Worm (Caenorhabditis elegans) whole organism, L1 larva: ENCODE results near the gene best-1.

Experiments
- C16A3.4 ChIP-seq: fragments of 150-350 bp; optimal IDR thresholded peaks from 2 replicates; lab custom pipeline; 2014; ENCODE audit warnings: missing biosample characterization, missing genetic modification characterization
- C34B4.2 ChIP-seq: sonication (generic microtip); optimal IDR thresholded peaks from 2 replicates; lab custom pipeline; 2017; ENCODE audit warnings: mild to moderate bottlenecking, missing genetic modification characterization, missing compliant biosample characterization
- Y116A8C.19 ChIP-seq: sonication (generic microtip); optimal IDR thresholded peaks from 2 replicates; lab custom pipeline; 2016; ENCODE audit warnings: missing compliant biosample characterization, missing genetic modification characterization, borderline replicate concordance
- blmp-1 ChIP-seq: fragments of 150-350 bp; optimal IDR thresholded peaks from 2 replicates; lab custom pipeline; 2014; ENCODE audit warnings: missing biosample characterization, missing genetic modification characterization
- ceh-8 ChIP-seq: fragments of 200-800 bp; sonication (Bioruptor generic); optimal IDR thresholded peaks from 2 replicates; lab custom pipeline; 2018; ENCODE audit warnings: mild to moderate bottlenecking, missing genetic modification characterization, moderate library complexity, missing compliant biosample characterization
- dpl-1 ChIP-seq, 3 experiments: fragments of 150-350 bp in 2 of 3; sonication (generic microtip) in 1 of 3; optimal IDR thresholded peaks; 2 replicates each; lab custom pipeline; 2014 to 2017; ENCODE audit warnings: missing biosample characterization in 3 of 3, missing genetic modification characterization in 3 of 3, missing genetic modification reagents in 3 of 3
- dsc-1 ChIP-seq: sonication (generic microtip); optimal IDR thresholded peaks from 2 replicates; lab custom pipeline; 2016; ENCODE audit warnings: mild to moderate bottlenecking, missing genetic modification characterization, missing compliant biosample characterization
- efl-1 ChIP-seq, 4 experiments: fragments of 150-350 bp; optimal IDR thresholded peaks in 3 of 4; peaks in 1 of 4; 1 replicate in 1 of 4; 2 replicates in 3 of 4; lab custom pipeline; 2014; ENCODE audit warnings: missing biosample characterization in 2 of 4, missing genetic modification characterization in 2 of 4, missing genetic modification reagents in 2 of 4
- egl-27 ChIP-seq, 2 experiments: fragments of 150-350 bp in 1 of 2; sonication (generic microtip); optimal IDR thresholded peaks; 3 replicates each; lab custom pipeline; 2017 to 2018; ENCODE audit warnings: missing biosample characterization in 2 of 2, missing genetic modification characterization in 2 of 2, missing genetic modification reagents in 2 of 2
- elt-3 ChIP-seq, 6 experiments: fragments of 150-350 bp in 1 of 6; sonication (generic microtip); optimal IDR thresholded peaks; 2 replicates each; lab custom pipeline; 2017 to 2018; ENCODE audit warnings: missing biosample characterization in 6 of 6, missing genetic modification characterization in 6 of 6, inconsistent platforms in 1 of 6
- ets-5 ChIP-seq: fragments of 200-800 bp; sonication (Bioruptor generic); IDR thresholded peaks from 2 replicates; pipeline ENCODE4 v1.3.6; 2022; ENCODE audit warnings: missing genetic modification characterization, missing compliant biosample characterization
- fkh-10 ChIP-seq: sonication (generic microtip); optimal IDR thresholded peaks from 2 replicates; lab custom pipeline; 2017; ENCODE audit warnings: missing biosample characterization, missing genetic modification reagents, missing genetic modification characterization
- fkh-8 ChIP-seq: sonication (generic microtip); optimal IDR thresholded peaks from 2 replicates; lab custom pipeline; 2016; ENCODE audit warnings: mild to moderate bottlenecking, missing genetic modification characterization, missing compliant biosample characterization
- grh-1 ChIP-seq: fragments of 200-800 bp; sonication (Bioruptor generic); IDR thresholded peaks from 2 replicates; pipeline ENCODE4 v1.3.6; 2022; ENCODE audit warnings: missing genetic modification reagents, missing genetic modification characterization, missing compliant biosample characterization
- hlh-17 ChIP-seq: fragments of 200-800 bp; sonication (Bioruptor generic); optimal IDR thresholded peaks from 2 replicates; lab custom pipeline; 2018; ENCODE audit warnings: missing genetic modification characterization, mild to moderate bottlenecking, missing compliant biosample characterization, moderate library complexity, borderline replicate concordance
- hlh-4 ChIP-seq: sonication (generic microtip); optimal IDR thresholded peaks from 2 replicates; lab custom pipeline; 2016; ENCODE audit warnings: mild to moderate bottlenecking, missing genetic modification characterization, missing compliant biosample characterization
- lin-13 ChIP-seq: fragments of 150-350 bp; optimal IDR thresholded peaks from 2 replicates; lab custom pipeline; 2014; ENCODE audit warnings: missing biosample characterization, missing genetic modification reagents, missing genetic modification characterization
- lin-14 ChIP-seq: fragments of 200-800 bp; sonication (Bioruptor generic); optimal IDR thresholded peaks from 2 replicates; lab custom pipeline; 2018; ENCODE audit warnings: mild to moderate bottlenecking, missing genetic modification characterization, moderate library complexity, missing compliant biosample characterization
- lin-15B ChIP-seq: fragments of 150-350 bp; sonication (generic microtip); optimal IDR thresholded peaks from 3 replicates; lab custom pipeline; 2014; ENCODE audit warnings: missing biosample characterization, missing genetic modification characterization
- lin-35 ChIP-seq, 2 experiments: fragments of 150-350 bp; optimal IDR thresholded peaks; 2 replicates each; lab custom pipeline; 2014; ENCODE audit warnings: missing biosample characterization in 2 of 2, missing genetic modification characterization in 2 of 2, missing genetic modification reagents in 2 of 2
- lin-39 ChIP-seq: fragments of 150-350 bp; optimal IDR thresholded peaks from 2 replicates; lab custom pipeline; 2014; ENCODE audit warnings: missing biosample characterization, missing genetic modification reagents, missing genetic modification characterization
- lsy-2 ChIP-seq, 2 experiments: fragments of 150-350 bp; optimal IDR thresholded peaks; 2 replicates each; lab custom pipeline; 2014; ENCODE audit warnings: missing biosample characterization in 2 of 2, missing genetic modification characterization in 2 of 2
- mab-9 ChIP-seq: fragments of 200-800 bp; sonication (Bioruptor generic); IDR thresholded peaks from 2 replicates; pipeline ENCODE4 v1.3.6; 2022; ENCODE audit warnings: missing genetic modification reagents, missing genetic modification characterization, missing compliant biosample characterization
- mdl-1 ChIP-seq, 2 experiments: fragments of 150-350 bp; optimal IDR thresholded peaks; 2 replicates each; lab custom pipeline; 2014 to 2017; ENCODE audit warnings: missing biosample characterization in 2 of 2, missing genetic modification characterization in 2 of 2, inconsistent platforms in 1 of 2
- nhr-19 ChIP-seq: fragments of 200-800 bp; sonication (Bioruptor generic); conservative IDR thresholded peaks from 2 replicates; pipeline ENCODE4 v1.3.6; 2022; ENCODE audit warnings: missing genetic modification characterization, missing compliant biosample characterization
- nhr-20 ChIP-seq: sonication (generic microtip); optimal IDR thresholded peaks from 2 replicates; lab custom pipeline; 2016; ENCODE audit warnings: mild to moderate bottlenecking, missing genetic modification characterization, missing compliant biosample characterization
- nhr-28 ChIP-seq: fragments of 150-350 bp; optimal IDR thresholded peaks from 2 replicates; lab custom pipeline; 2014; ENCODE audit warnings: missing biosample characterization, missing genetic modification characterization
- nhr-71 ChIP-seq: sonication (generic microtip); optimal IDR thresholded peaks from 2 replicates; lab custom pipeline; 2016; ENCODE audit warnings: mild to moderate bottlenecking, missing genetic modification characterization, moderate library complexity, missing compliant biosample characterization
- nhr-84 ChIP-seq: sonication (generic microtip); optimal IDR thresholded peaks from 2 replicates; lab custom pipeline; 2017; ENCODE audit warnings: missing biosample characterization, missing genetic modification characterization
- nhr-85 ChIP-seq: sonication (generic microtip); peaks from one replicate; lab custom pipeline; 2016; ENCODE audit warnings: missing genetic modification characterization, inconsistent platforms, missing compliant biosample characterization
- nhr-90 ChIP-seq: sonication (generic microtip); optimal IDR thresholded peaks from 2 replicates; lab custom pipeline; 2016; ENCODE audit warnings: mild to moderate bottlenecking, missing genetic modification characterization, missing compliant biosample characterization; ENCODE audit not compliant: poor library complexity
- pax-3 ChIP-seq: fragments of 200-800 bp; sonication (Bioruptor generic); optimal IDR thresholded peaks from 2 replicates; lab custom pipeline; 2018; ENCODE audit warnings: mild to moderate bottlenecking, missing genetic modification characterization, moderate library complexity, missing compliant biosample characterization
- pqm-1 ChIP-seq: sonication (generic microtip); optimal IDR thresholded peaks from 3 replicates; lab custom pipeline; 2017; ENCODE audit warnings: missing biosample characterization, missing genetic modification characterization
- rnt-1 ChIP-seq: sonication (generic microtip); optimal IDR thresholded peaks from 2 replicates; lab custom pipeline; 2016; ENCODE audit warnings: mild to moderate bottlenecking, missing genetic modification characterization, moderate library complexity, missing compliant biosample characterization
- skn-1 ChIP-seq: fragments of 150-350 bp; optimal IDR thresholded peaks from 2 replicates; lab custom pipeline; 2014; ENCODE audit warnings: missing biosample characterization, missing genetic modification characterization
- snu-23 ChIP-seq: sonication (generic microtip); optimal IDR thresholded peaks from 2 replicates; lab custom pipeline; 2016; ENCODE audit warnings: missing genetic modification characterization, missing compliant biosample characterization
- sup-37 ChIP-seq: fragments of 200-800 bp; sonication (Bioruptor generic); optimal IDR thresholded peaks from 2 replicates; lab custom pipeline; 2018; ENCODE audit warnings: mild to moderate bottlenecking, missing genetic modification characterization, missing compliant biosample characterization
- swsn-7 ChIP-seq: sonication (generic microtip); optimal IDR thresholded peaks from 2 replicates; lab custom pipeline; 2016; ENCODE audit warnings: missing genetic modification characterization, missing compliant biosample characterization
- unc-130 ChIP-seq: fragments of 150-350 bp; optimal IDR thresholded peaks from 2 replicates; lab custom pipeline; 2017; ENCODE audit warnings: missing biosample characterization, missing genetic modification characterization, inconsistent platforms
- unc-62 ChIP-seq: fragments of 150-350 bp; optimal IDR thresholded peaks from 2 replicates; lab custom pipeline; 2014; ENCODE audit warnings: missing biosample characterization, missing genetic modification reagents, missing genetic modification characterization
- zag-1 ChIP-seq: fragments of 150-350 bp; optimal IDR thresholded peaks from 2 replicates; lab custom pipeline; 2014; ENCODE audit warnings: missing biosample characterization, missing genetic modification characterization
- zip-4 ChIP-seq: fragments of 200-800 bp; sonication (Bioruptor generic); optimal IDR thresholded peaks from 2 replicates; lab custom pipeline; 2018; ENCODE audit warnings: mild to moderate bottlenecking, missing genetic modification characterization, moderate library complexity, missing compliant biosample characterization
- ztf-11 ChIP-seq, 2 experiments: sonication (generic microtip); optimal IDR thresholded peaks; 2 replicates each; lab custom pipeline; 2016 to 2017; ENCODE audit warnings: missing genetic modification characterization in 2 of 2, missing biosample characterization in 1 of 2, missing compliant biosample characterization in 1 of 2
- ztf-4 ChIP-seq: fragments of 150-350 bp; optimal IDR thresholded peaks from 2 replicates; lab custom pipeline; 2014; ENCODE audit warnings: missing biosample characterization, missing genetic modification characterization

Gene best-1

DNA sequence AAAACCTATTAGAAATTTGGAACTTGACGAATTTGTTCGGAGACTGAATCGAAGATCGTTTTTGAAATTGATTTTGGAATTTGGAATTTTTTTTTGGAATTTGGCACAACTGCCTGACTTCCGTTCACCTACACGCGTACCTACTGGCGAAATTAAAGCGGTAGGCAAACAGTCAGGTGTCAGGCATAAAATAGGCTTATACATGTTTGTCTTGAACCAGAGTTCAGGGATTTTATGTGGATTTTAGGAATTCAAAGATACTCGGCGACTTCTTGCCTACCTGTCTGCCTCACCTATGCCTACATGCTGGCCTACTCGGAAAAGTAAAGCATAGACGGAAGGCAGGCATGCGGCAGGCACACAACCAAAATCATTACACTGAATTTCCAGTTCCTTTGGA, 31.2 kb downstream of the best-1 start:
- TF ChIP-seq hlh-4 (tag; lab: Kevin White, UChicago): no peak
- TF ChIP-seq unc-130: no peak
- no peak for TF ChIP-seq pax-3
- TF ChIP-seq sup-37 (GFP tag; lab: Kevin White, UChicago): no peak
- TF ChIP-seq lin-15B: no peak

DNA sequence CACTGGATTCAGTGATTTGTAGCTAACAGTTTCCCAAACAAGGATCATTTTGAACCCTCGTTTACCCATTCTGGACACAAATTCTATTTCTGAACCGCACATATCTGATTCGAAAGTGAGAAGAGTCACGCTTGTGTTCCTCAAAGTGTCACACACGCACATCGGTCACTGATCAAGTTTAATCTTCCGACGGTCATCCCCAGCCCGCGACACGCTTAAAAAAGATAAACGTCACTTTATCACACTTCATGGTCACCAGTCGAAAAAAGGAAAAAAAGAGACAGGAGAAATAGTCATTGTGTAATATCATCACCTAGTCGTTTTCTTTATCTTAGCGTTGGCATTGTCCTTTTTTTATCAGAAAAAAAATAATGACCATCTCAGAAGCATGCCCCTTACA, 31.9 kb downstream of the best-1 start:
- TF ChIP-seq skn-1: peak; percentile 1
- TF ChIP-seq rnt-1: no peak
- TF ChIP-seq nhr-71 (tag; lab: Kevin White, UChicago): peak; percentile 64
- peak; percentile 63 for TF ChIP-seq lin-14 (GFP tag; lab: Kevin White, UChicago)
- peak; percentile 42 for TF ChIP-seq snu-23 (GFP tag; lab: Kevin White, UChicago)
- no peak for TF ChIP-seq fkh-10 (GFP tag; lab: Kevin White, UChicago)
- peak; percentile 80 for TF ChIP-seq blmp-1 (tag; lab: Kevin White, UChicago)
- peak; percentile 91 for TF ChIP-seq nhr-85 (tag; lab: Kevin White, UChicago)
- TF ChIP-seq lin-35 (GFP tag; optimal IDR thresholded peaks at IDR 0.05; lab: Kevin White, UChicago): peak in 1 of 2 experiments; percentile 50
- TF ChIP-seq grh-1: no peak
- peak in 1 of 2 experiments; percentile 37 for TF ChIP-seq mdl-1 (tag; optimal IDR thresholded peaks at IDR 0.05; lab: Kevin White, UChicago)
- no peak for TF ChIP-seq swsn-7 (tag; lab: Kevin White, UChicago)
- no peak for TF ChIP-seq egl-27 (tag; optimal IDR thresholded peaks at IDR 0.05; lab: Kevin White, UChicago)
- peak; percentile 7 for TF ChIP-seq nhr-90
- TF ChIP-seq elt-3 (tag; optimal IDR thresholded peaks at IDR 0.05; lab: Kevin White, UChicago): peak in 2 of 6 experiments; percentile 44 to 78
- no peak for TF ChIP-seq nhr-84 (tag; lab: Kevin White, UChicago)
- TF ChIP-seq zip-4: no peak
- TF ChIP-seq hlh-4 (tag; lab: Kevin White, UChicago): no peak
- peak; percentile 45 for TF ChIP-seq nhr-19 (GFP tag; lab: Robert Waterston, UW)
- TF ChIP-seq nhr-20 (tag; lab: Kevin White, UChicago): peak; percentile 54
- TF ChIP-seq Y116A8C.19 (tag; lab: Kevin White, UChicago): no peak

- TF ChIP-seq fkh-10 (GFP tag; lab: Kevin White, UChicago) (no peak), efl-1 (optimal IDR thresholded peaks at IDR 0.05; lab: Kevin White, UChicago) (no peak), efl-1 (GFP tag; optimal IDR thresholded peaks at IDR 0.05 in 1 of 2; lab: Kevin White, UChicago) (peak in 1 of 2 experiments; percentile 26)
Measured at ce11 chrIV:13076620-13077019, 33.0 kb downstream of the best-1 start, which contains the start of gene C39E9.7. TSS of gene C39E9.7 (minus strand) at chrIV:13076720.

ce11 chrIV:13075625-13076252, 33.8 kb downstream of the best-1 start:
- TF ChIP-seq lin-13 (GFP tag; lab: Kevin White, UChicago): no peak
- no peak for TF ChIP-seq pqm-1 (tag; lab: Kevin White, UChicago)
- TF ChIP-seq nhr-85 (tag; lab: Kevin White, UChicago): peak; percentile 93
- TF ChIP-seq zag-1: no peak
- no peak for TF ChIP-seq lsy-2 (tag; optimal IDR thresholded peaks at IDR 0.05; lab: Kevin White, UChicago)
- no peak for TF ChIP-seq C16A3.4
- TF ChIP-seq C34B4.2 (tag; lab: Kevin White, UChicago): no peak
- peak in 4 of 6 experiments; percentile 14 to 67 (median 36) for TF ChIP-seq elt-3 (tag; optimal IDR thresholded peaks at IDR 0.05; lab: Kevin White, UChicago)
- peak; percentile 3 for TF ChIP-seq ztf-4 (tag; lab: Kevin White, UChicago)
- peak in 1 of 2 experiments; percentile 32 for TF ChIP-seq mdl-1 (tag; optimal IDR thresholded peaks at IDR 0.05; lab: Kevin White, UChicago)
- no peak for TF ChIP-seq dsc-1 (tag; lab: Kevin White, UChicago)
- no peak for TF ChIP-seq nhr-28
- no peak for TF ChIP-seq mab-9 (GFP tag; lab: Robert Waterston, UW)
- peak; percentile 63 for TF ChIP-seq nhr-71 (tag; lab: Kevin White, UChicago)
- TF ChIP-seq hlh-17 (GFP tag; lab: Kevin White, UChicago): no peak
- no peak for TF ChIP-seq ztf-11 (tag; optimal IDR thresholded peaks at IDR 0.05; lab: Kevin White, UChicago)
- peak; percentile 65 for TF ChIP-seq nhr-20 (tag; lab: Kevin White, UChicago)
- TF ChIP-seq grh-1: 0 out of 2 replicates have a peak, but pooled peaks have one; percentile 8
- no peak for TF ChIP-seq egl-27 (tag; optimal IDR thresholded peaks at IDR 0.05; lab: Kevin White, UChicago)
- no peak for TF ChIP-seq fkh-8 (tag; lab: Kevin White, UChicago)
- TF ChIP-seq ets-5 (GFP tag; lab: Robert Waterston, UW): no peak
- TF ChIP-seq dpl-1 (GFP tag; optimal IDR thresholded peaks at IDR 0.05; lab: Kevin White, UChicago): peak in 1 of 3 experiments; percentile 3
- peak; percentile 69 for TF ChIP-seq blmp-1 (tag; lab: Kevin White, UChicago)
- no peak for TF ChIP-seq ceh-8 (GFP tag; lab: Kevin White, UChicago)
- TF ChIP-seq lin-39 (tag; lab: Kevin White, UChicago): no peak
- no peak for TF ChIP-seq unc-62 (GFP tag; lab: Kevin White, UChicago)
- TF ChIP-seq sup-37 (GFP tag; lab: Kevin White, UChicago): no peak
